Fruit fly (Drosophila melanogaster) whole organism, embryonic: Measurements from ENCODE around the gene CG43998.

ENCODE experiments used
- ATbp ChIP-seq: fragments of 200-800 bp; sonication (Bioruptor generic); optimal IDR thresholded peaks from 2 replicates; lab custom pipeline; 2017; ENCODE audit warnings: missing biosample characterization, mild to moderate bottlenecking, missing genetic modification characterization, missing genetic modification reagents
- Awh ChIP-seq: fragments of 200-800 bp; sonication (Bioruptor generic); IDR thresholded peaks from 2 replicates; pipeline ENCODE4, ENCODE4 v1.3.6; 2022; ENCODE audit warnings: missing biosample characterization, missing genetic modification characterization
- BtbVII ChIP-seq: fragments of 200-800 bp; sonication (Bioruptor generic); optimal IDR thresholded peaks from 3 replicates; lab custom pipeline; 2017; ENCODE audit warnings: missing biosample characterization, mild to moderate bottlenecking, missing genetic modification characterization
- CG11696 ChIP-seq: fragments of 200-800 bp; sonication (Bioruptor generic); IDR thresholded peaks from 2 replicates; pipeline ENCODE4 v1.3.6; 2022; ENCODE audit warnings: missing biosample characterization, missing genetic modification characterization
- CG13894 ChIP-seq: fragments of 200-800 bp; sonication (Bioruptor generic); optimal IDR thresholded peaks from 3 replicates; lab custom pipeline; 2018; ENCODE audit warnings: missing biosample characterization, mild to moderate bottlenecking, missing genetic modification characterization, moderate library complexity
- CG14965 ChIP-seq: fragments of 200-800 bp; sonication (Bioruptor generic); optimal IDR thresholded peaks from 2 replicates; lab custom pipeline; 2016; ENCODE audit warnings: missing biosample characterization, missing genetic modification characterization, borderline replicate concordance
- CG1647 ChIP-seq: fragments of 200-800 bp; sonication (Bioruptor generic); optimal IDR thresholded peaks from 3 replicates; lab custom pipeline; 2016; ENCODE audit warnings: missing biosample characterization, missing genetic modification characterization
- CG16779 ChIP-seq: fragments of 200-800 bp; sonication (Bioruptor generic); IDR thresholded peaks from 2 replicates; pipeline ENCODE4 v1.3.6; 2022; ENCODE audit warnings: missing biosample characterization, missing genetic modification characterization
- CG17328 ChIP-seq: fragments of 200-800 bp; sonication (Bioruptor generic); IDR thresholded peaks from 2 replicates; pipeline ENCODE4 v1.3.6; 2022; ENCODE audit warnings: missing biosample characterization, missing genetic modification characterization
- CG17361 ChIP-seq: fragments of 200-800 bp; sonication (Bioruptor generic); IDR thresholded peaks from 3 replicates; pipeline ENCODE4 v1.3.6; 2022; ENCODE audit warnings: missing biosample characterization, missing genetic modification characterization
- CG18764 ChIP-seq: fragments of 200-800 bp; sonication (Bioruptor generic); optimal IDR thresholded peaks from 3 replicates; lab custom pipeline; 2016; ENCODE audit warnings: missing biosample characterization, missing genetic modification characterization
- CG2116 ChIP-seq: fragments of 200-800 bp; sonication (Bioruptor generic); optimal IDR thresholded peaks from 3 replicates; lab custom pipeline; 2018; ENCODE audit warnings: missing biosample characterization, mild to moderate bottlenecking, missing genetic modification characterization
- CG2199 ChIP-seq: fragments of 200-800 bp; sonication (Bioruptor generic); IDR thresholded peaks from 3 replicates; pipeline ENCODE4 v1.3.6; 2022; ENCODE audit warnings: missing biosample characterization, missing genetic modification characterization
- CG31365 ChIP-seq: fragments of 200-800 bp; sonication (Bioruptor generic); optimal IDR thresholded peaks from 2 replicates; lab custom pipeline; 2018; ENCODE audit warnings: missing biosample characterization, mild to moderate bottlenecking, missing genetic modification characterization
- CG32532 ChIP-seq: fragments of 200-800 bp; sonication (Bioruptor generic); IDR thresholded peaks from 2 replicates; pipeline ENCODE4 v1.3.6; 2022; ENCODE audit warnings: missing biosample characterization, missing genetic modification characterization
- CG32772 ChIP-seq: fragments of 200-800 bp; sonication (Bioruptor generic); IDR thresholded peaks from 2 replicates; pipeline ENCODE4 v1.3.6; 2022; ENCODE audit warnings: missing biosample characterization, missing genetic modification characterization
- CG3407 ChIP-seq: fragments of 200-800 bp; sonication (Bioruptor generic); optimal IDR thresholded peaks from 2 replicates; lab custom pipeline; 2018; ENCODE audit warnings: missing biosample characterization, mild to moderate bottlenecking, missing genetic modification characterization
- CG34422 ChIP-seq: fragments of 200-800 bp; sonication (Bioruptor generic); IDR thresholded peaks from 3 replicates; pipeline ENCODE4 v1.3.6; 2022; ENCODE audit warnings: missing biosample characterization, missing genetic modification characterization
- CG4820 ChIP-seq: fragments of 200-800 bp; sonication (Bioruptor generic); optimal IDR thresholded peaks from 3 replicates; lab custom pipeline; 2016; ENCODE audit warnings: missing biosample characterization, missing genetic modification characterization
- CG4854 ChIP-seq: fragments of 200-800 bp; sonication (Bioruptor generic); optimal IDR thresholded peaks from 2 replicates; lab custom pipeline; 2016; ENCODE audit warnings: missing biosample characterization, missing genetic modification characterization, inconsistent platforms
- CG6854 ChIP-seq: fragments of 200-800 bp; sonication (Bioruptor generic); optimal IDR thresholded peaks from 3 replicates; lab custom pipeline; 2017; ENCODE audit warnings: missing biosample characterization, mild to moderate bottlenecking, missing genetic modification characterization
- CG9797 ChIP-seq: fragments of 200-800 bp; sonication (Bioruptor generic); optimal IDR thresholded peaks from 3 replicates; lab custom pipeline; 2018; ENCODE audit warnings: missing biosample characterization, mild to moderate bottlenecking, missing genetic modification characterization
- CHES-1-like ChIP-seq: fragments of 200-800 bp; sonication (Bioruptor generic); optimal IDR thresholded peaks from 2 replicates; lab custom pipeline; 2016; ENCODE audit warnings: missing biosample characterization, missing genetic modification characterization
- Dll ChIP-seq: fragments of 200-800 bp; sonication (Bioruptor generic); IDR thresholded peaks from 4 replicates; pipeline ENCODE4 v1.3.6; 2022; ENCODE audit warnings: missing biosample characterization, missing genetic modification characterization; ENCODE audit not compliant: partially characterized antibody
- Fer1 ChIP-seq: fragments of 200-800 bp; sonication (Bioruptor generic); optimal IDR thresholded peaks from 2 replicates; lab custom pipeline; 2017; ENCODE audit warnings: missing biosample characterization, mild to moderate bottlenecking, missing genetic modification characterization
- Fer2 ChIP-seq: fragments of 200-800 bp; sonication (Bioruptor generic); optimal IDR thresholded peaks from 2 replicates; lab custom pipeline; 2018; ENCODE audit warnings: missing biosample characterization, mild to moderate bottlenecking, missing genetic modification characterization, moderate library complexity
- HmgZ ChIP-seq: fragments of 200-800 bp; sonication (Bioruptor generic); optimal IDR thresholded peaks from 2 replicates; lab custom pipeline; 2018; ENCODE audit warnings: missing biosample characterization, mild to moderate bottlenecking, missing genetic modification characterization
- Hr51 ChIP-seq, 2 experiments: fragments of 200-800 bp; sonication (Bioruptor generic); optimal IDR thresholded peaks; 2 replicates in 1 of 2; 3 replicates in 1 of 2; lab custom pipeline; 2016 to 2018; ENCODE audit warnings: missing biosample characterization in 2 of 2, missing genetic modification characterization in 2 of 2, mild to moderate bottlenecking in 1 of 2, moderate library complexity in 1 of 2
- Meics ChIP-seq: fragments of 200-800 bp; sonication (Bioruptor generic); optimal IDR thresholded peaks from 2 replicates; lab custom pipeline; 2017; ENCODE audit warnings: missing biosample characterization, mild to moderate bottlenecking, missing genetic modification characterization
- NfI ChIP-seq: fragments of 200-800 bp; sonication (Bioruptor generic); optimal IDR thresholded peaks from 3 replicates; lab custom pipeline; 2018; ENCODE audit warnings: missing biosample characterization, mild to moderate bottlenecking, missing genetic modification characterization, moderate library complexity
- Pdp1 ChIP-seq, 2 experiments: fragments of 200-800 bp; sonication (Bioruptor generic); optimal IDR thresholded peaks; 3 replicates each; lab custom pipeline; 2016; ENCODE audit warnings: missing biosample characterization in 2 of 2, missing genetic modification characterization in 2 of 2, mild to moderate bottlenecking in 1 of 2, moderate library complexity in 1 of 2
- Trl ChIP-seq, 3 experiments: fragments of >200 bp in 2 of 3; fragments of 200-800 bp in 1 of 3; sonication (Bioruptor generic) in 1 of 3; optimal IDR thresholded peaks; 2 replicates in 1 of 3; 3 replicates in 2 of 3; lab custom pipeline; 2016 to 2017; ENCODE audit warnings: missing biosample characterization in 1 of 3, missing genetic modification characterization in 1 of 3
- YL-1 ChIP-seq: fragments of 200-800 bp; sonication (Bioruptor generic); optimal IDR thresholded peaks from 3 replicates; lab custom pipeline; 2017; ENCODE audit warnings: missing biosample characterization, mild to moderate bottlenecking, missing genetic modification characterization
- az2 ChIP-seq: fragments of 200-800 bp; sonication (Bioruptor generic); optimal IDR thresholded peaks from 3 replicates; lab custom pipeline; 2016; ENCODE audit warnings: missing biosample characterization, missing genetic modification characterization
- ci ChIP-seq: fragments of 200-800 bp; sonication (Bioruptor generic); IDR thresholded peaks from 3 replicates; pipeline ENCODE4 v1.3.6; 2022; ENCODE audit warnings: missing biosample characterization, missing genetic modification characterization
- eyg ChIP-seq: fragments of 200-800 bp; sonication (Bioruptor generic); optimal IDR thresholded peaks from 3 replicates; lab custom pipeline; 2016; ENCODE audit warnings: missing biosample characterization, missing genetic modification characterization
- gem ChIP-seq: fragments of 200-800 bp; sonication (Bioruptor generic); optimal IDR thresholded peaks from 2 replicates; lab custom pipeline; 2019; ENCODE audit warnings: missing biosample characterization, mild to moderate bottlenecking, missing genetic modification characterization, moderate library complexity
- gsb-n ChIP-seq: fragments of 200-800 bp; sonication (Bioruptor generic); optimal IDR thresholded peaks from 3 replicates; lab custom pipeline; 2018; ENCODE audit warnings: missing biosample characterization, mild to moderate bottlenecking, missing genetic modification characterization
- hb ChIP-seq: fragments of 200-800 bp; sonication (Bioruptor generic); IDR thresholded peaks from 3 replicates; pipeline ENCODE4 v1.3.6; 2022; ENCODE audit warnings: missing biosample characterization, missing genetic modification characterization; ENCODE audit not compliant: partially characterized antibody
- jing ChIP-seq: fragments of 200-800 bp; sonication (Bioruptor generic); optimal IDR thresholded peaks from 2 replicates; lab custom pipeline; 2018; ENCODE audit warnings: missing biosample characterization, mild to moderate bottlenecking, missing genetic modification characterization
- lilli ChIP-seq: fragments of 200-800 bp; sonication (Bioruptor generic); optimal IDR thresholded peaks from 3 replicates; lab custom pipeline; 2016; ENCODE audit warnings: missing biosample characterization, missing genetic modification characterization
- oc ChIP-seq: fragments of 200-800 bp; sonication (Bioruptor generic); optimal IDR thresholded peaks from 2 replicates; lab custom pipeline; 2018; ENCODE audit warnings: missing biosample characterization, mild to moderate bottlenecking, missing genetic modification characterization, moderate library complexity
- pb ChIP-seq: fragments of 200-800 bp; sonication (Bioruptor generic); optimal IDR thresholded peaks from 3 replicates; lab custom pipeline; 2016; ENCODE audit warnings: missing biosample characterization, missing genetic modification characterization
- stwl ChIP-seq: fragments of 200-800 bp; sonication (Bioruptor generic); optimal IDR thresholded peaks from 3 replicates; lab custom pipeline; 2018; ENCODE audit warnings: missing biosample characterization, mild to moderate bottlenecking, missing genetic modification characterization, moderate library complexity
- tup ChIP-seq: fragments of 200-800 bp; sonication (Bioruptor generic); optimal IDR thresholded peaks from 2 replicates; lab custom pipeline; 2016; ENCODE audit warnings: missing biosample characterization, mild to moderate bottlenecking, missing genetic modification characterization, moderate library complexity
- unpg ChIP-seq: fragments of 200-800 bp; sonication (Bioruptor generic); optimal IDR thresholded peaks from 3 replicates; lab custom pipeline; 2018; ENCODE audit warnings: missing biosample characterization, mild to moderate bottlenecking, missing genetic modification characterization, moderate library complexity
- wek ChIP-seq: fragments of 200-800 bp; sonication (Bioruptor generic); optimal IDR thresholded peaks from 3 replicates; lab custom pipeline; 2018; ENCODE audit warnings: missing biosample characterization, mild to moderate bottlenecking, missing genetic modification characterization, moderate library complexity

CG43998 gene

dm6 chr3R:23888273-23889220, 40.3 kb downstream of the CG43998 start (continued):
- TF ChIP-seq Pdp1 (GFP tag; optimal IDR thresholded peaks at IDR 0.05; lab: Kevin White, UChicago) = peak in 1 of 2 experiments; percentile 11
- TF ChIP-seq Fer2 (tag; lab: Kevin White, UChicago) = no peak
- TF ChIP-seq Hr51 (GFP tag; optimal IDR thresholded peaks at IDR 0.05; lab: Kevin White, UChicago) = peak in 1 of 2 experiments; percentile 30
- TF ChIP-seq tup (GFP tag; lab: Kevin White, UChicago) = no peak
- peak; percentile 17 for TF ChIP-seq jing
- TF ChIP-seq eyg (GFP tag; lab: Kevin White, UChicago) = no peak
- no peak for TF ChIP-seq CG32772 (GFP tag; lab: Robert Waterston, UW)
- TF ChIP-seq CG16779 = no peak
- no peak for TF ChIP-seq CG14965 (GFP tag; lab: Kevin White, UChicago)
- peak; percentile 32; the same call in 1 of the 3 replicates for TF ChIP-seq ci
- no peak for TF ChIP-seq CG11696 (GFP tag; lab: Robert Waterston, UW)
- TF ChIP-seq CG34422 = 0 out of 3 replicates have a peak, but pooled peaks have one; percentile 24
- TF ChIP-seq Meics = peak; percentile 14
- TF ChIP-seq CG17328 (GFP tag; lab: Robert Waterston, UW) = no peak
- TF ChIP-seq CG2199 (GFP tag; lab: Robert Waterston, UW) = 0 out of 3 replicates have a peak, but pooled peaks have one; percentile 65
- TF ChIP-seq ATbp (GFP tag; lab: Kevin White, UChicago) = peak; percentile 5
- no peak for TF ChIP-seq BtbVII (GFP tag; lab: Kevin White, UChicago)
- TF ChIP-seq CG13894 = no peak
- TF ChIP-seq CG2116 = no peak
- TF ChIP-seq lilli (GFP tag; lab: Kevin White, UChicago) = peak; percentile 5
- TF ChIP-seq CHES-1-like = no peak
- TF ChIP-seq CG4820 (GFP tag; lab: Kevin White, UChicago) = no peak
- no peak for TF ChIP-seq Dll (GFP tag; lab: Robert Waterston, UW)
- no peak for TF ChIP-seq stwl
- no peak for TF ChIP-seq NfI (GFP tag; lab: Kevin White, UChicago)
- TF ChIP-seq CG4854 (GFP tag; lab: Kevin White, UChicago) = no peak
- TF ChIP-seq YL-1 (GFP tag; lab: Kevin White, UChicago) = no peak
- TF ChIP-seq Awh = no peak; the same call in 1 of the 2 replicates
- TF ChIP-seq CG6854 = no peak
- no peak for TF ChIP-seq pb (GFP tag; lab: Kevin White, UChicago)
- no peak for TF ChIP-seq CG3407 (GFP tag; lab: Kevin White, UChicago)
- no peak for TF ChIP-seq oc (tag; lab: Kevin White, UChicago)
- peak; percentile 18; the same call in 1 of the 2 replicates for TF ChIP-seq CG32532
- peak; percentile 32 for TF ChIP-seq unpg
- no peak for TF ChIP-seq Trl (optimal IDR thresholded peaks at IDR 0.05; lab: Kevin White, UChicago)
- TF ChIP-seq Trl (GFP tag; optimal IDR thresholded peaks at IDR 0.05; lab: Kevin White, UChicago) = peak; percentile 12
- TF ChIP-seq az2 (GFP tag; lab: Kevin White, UChicago) = no peak
- no peak for TF ChIP-seq Fer1 (GFP tag; lab: Kevin White, UChicago)
- no peak for TF ChIP-seq hb
- no peak for TF ChIP-seq CG18764 (GFP tag; lab: Kevin White, UChicago)
- no peak for TF ChIP-seq CG31365 (tag; lab: Kevin White, UChicago)
- no peak for TF ChIP-seq CG9797
- peak; percentile 57 for TF ChIP-seq gem (tag; lab: Kevin White, UChicago)
- TF ChIP-seq CG17361 (GFP tag; lab: Robert Waterston, UW) = no peak; the same call in 2 of the 3 replicates
- no peak for TF ChIP-seq CG1647 (GFP tag; lab: Kevin White, UChicago)
- no peak for TF ChIP-seq gsb-n
- no peak for TF ChIP-seq HmgZ (tag; lab: Kevin White, UChicago)
- TF ChIP-seq wek (GFP tag; lab: Kevin White, UChicago) = peak; percentile 41
